Fruit fly (Drosophila melanogaster) whole organism, wandering third instar larva: Measurements from ENCODE around the gene CG6592.

Source experiments
- Abd-B ChIP-seq: fragments of >200 bp; optimal IDR thresholded peaks from 2 replicates; lab custom pipeline; 2017; ENCODE audit warnings: missing biosample characterization, missing genetic modification characterization
- dmrt93B ChIP-seq: fragments of 200-800 bp; sonication (Bioruptor generic); optimal IDR thresholded peaks from 2 replicates; lab custom pipeline; 2018; ENCODE audit warnings: missing biosample characterization, mild to moderate bottlenecking, missing genetic modification characterization
- psq ChIP-seq: fragments of 200-800 bp; sonication (Bioruptor generic); optimal IDR thresholded peaks from 3 replicates; lab custom pipeline; 2017; ENCODE audit warnings: missing biosample characterization, mild to moderate bottlenecking, missing genetic modification characterization, moderate library complexity
- usp ChIP-seq: fragments of >200 bp; optimal IDR thresholded peaks from 2 replicates; lab custom pipeline; 2017; ENCODE audit warnings: missing biosample characterization, missing genetic modification characterization

DNA sequence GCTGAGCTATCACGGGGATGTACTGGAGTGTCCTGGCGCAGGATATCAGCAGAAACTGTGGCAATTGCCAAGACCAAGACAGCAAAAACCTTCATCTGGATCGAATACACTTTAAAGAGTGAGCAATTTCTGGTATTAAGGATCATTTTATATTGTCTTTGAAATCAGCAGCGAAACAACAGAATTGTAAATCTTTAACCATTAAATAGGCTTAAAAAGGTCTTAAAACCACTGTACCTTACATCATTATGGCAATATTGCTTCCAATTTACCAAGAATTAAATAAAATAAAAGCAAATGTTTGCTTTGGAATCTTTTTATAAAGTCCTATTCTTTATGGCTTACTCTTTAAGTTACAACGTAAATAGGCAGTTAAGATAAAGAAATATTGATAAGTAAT is 24.9 kb upstream of the CG6592 start, which contains the start of gene CG10477:
- TF ChIP-seq Abd-B (GFP tag; lab: Kevin White, UChicago) = no peak
- TF ChIP-seq psq (GFP tag; lab: Kevin White, UChicago) = no peak
- no peak for TF ChIP-seq dmrt93B (GFP tag; lab: Kevin White, UChicago)
- no peak for TF ChIP-seq usp (GFP tag; lab: Kevin White, UChicago)
